Worm (Caenorhabditis elegans): ENCODE results near the gene ZK177.1.
A peak's percentile ranks its signal among the peaks of the same experiment; 100 is the strongest.

The ZK177.1 gene

DNA sequence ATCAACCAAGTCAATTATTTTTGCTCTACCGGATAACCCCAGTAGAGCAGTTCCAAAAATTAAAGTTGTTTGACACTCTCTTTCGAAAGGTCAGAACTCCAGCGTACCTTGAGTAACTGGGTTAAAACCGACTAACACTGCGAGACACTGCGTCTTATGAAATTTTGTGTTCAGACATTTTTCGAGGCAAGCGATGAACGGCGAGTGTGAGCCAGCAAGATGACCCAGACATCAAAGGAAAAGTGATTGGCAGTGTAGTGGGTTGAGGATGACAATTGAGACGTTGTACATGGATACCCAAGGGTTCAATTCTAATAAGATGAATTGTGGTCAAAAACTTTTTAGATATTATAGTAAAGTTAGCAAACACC is 16.2 kb downstream of the ZK177.1 start (continued):
- TF ChIP-seq fos-1 (tag; optimal IDR thresholded peaks at IDR 0.05) (no peak), lim-7 (GFP tag; IDR thresholded peaks at IDR 0.05) (no peak), ceh-62 (tag; optimal IDR thresholded peaks at IDR 0.05) (no peak), daf-8 (GFP tag; IDR thresholded peaks at IDR 0.05) (no peak), unc-62 (GFP tag; optimal IDR thresholded peaks at IDR 0.05 in 1 of 2) (peak in 1 of 2 experiments; percentile 95), unc-62 (tag; optimal IDR thresholded peaks at IDR 0.05) (no peak), snpc-4 (tag; optimal IDR thresholded peaks at IDR 0.05) (peak; percentile 92), lir-3 (tag; optimal IDR thresholded peaks at IDR 0.05) (no peak), saeg-2 (GFP tag; IDR thresholded peaks at IDR 0.05) (peak; percentile 47; the same call in 1 of the 2 replicates), nhr-237 (tag; optimal IDR thresholded peaks at IDR 0.05) (no peak), mxl-2 (GFP tag; conservative IDR thresholded peaks at IDR 0.05) (peak; percentile 60; the same call in 1 of the 2 replicates), mdt-29 (GFP tag; IDR thresholded peaks at IDR 0.05) (peak; percentile 97), nhr-28 (tag; optimal IDR thresholded peaks at IDR 0.05) (peak; percentile 71), dmd-8 (GFP tag; IDR thresholded peaks at IDR 0.05) (0 out of 2 replicates have a peak, but pooled peaks have one; percentile 4), zip-2 (tag; optimal IDR thresholded peaks at IDR 0.05) (no peak), nhr-102 (tag; optimal IDR thresholded peaks at IDR 0.05) (peak; percentile 10), cey-2 (tag; optimal IDR thresholded peaks at IDR 0.05; ENCODE audit: borderline replicate concordance, insufficient read depth) (no peak), ceh-82 (tag; optimal IDR thresholded peaks at IDR 0.05) (no peak), aly-2 (tag; optimal IDR thresholded peaks at IDR 0.05) (no peak), spr-3 (GFP tag; optimal IDR thresholded peaks at IDR 0.05) (no peak), F10B5.3 (tag; optimal IDR thresholded peaks at IDR 0.05) (no peak), F26F4.8 (GFP tag; conservative IDR thresholded peaks at IDR 0.05) (no peak), jun-1 (tag; optimal IDR thresholded peaks at IDR 0.05) (no peak), vab-7 (GFP tag; IDR thresholded peaks at IDR 0.05) (peak; percentile 61), zfp-2 (tag; optimal IDR thresholded peaks at IDR 0.05) (no peak), ces-1 (GFP tag; optimal IDR thresholded peaks at IDR 0.05) (no peak), nhr-48 (tag; optimal IDR thresholded peaks at IDR 0.05) (no peak), F49E8.2 (tag; optimal IDR thresholded peaks at IDR 0.05; ENCODE audit: borderline replicate concordance) (no peak), hmg-1.1 (GFP tag; IDR thresholded peaks at IDR 0.05) (peak; percentile 8; the same call in 1 of the 2 replicates), ama-1 (optimal IDR thresholded peaks at IDR 0.05) (peak; percentile 99), madf-5 (GFP tag; IDR thresholded peaks at IDR 0.05) (no peak), skn-1 (tag; optimal IDR thresholded peaks at IDR 0.05) (no peak), snpc-1.2 (GFP tag; IDR thresholded peaks at IDR 0.05) (no peak), ztf-7 (tag; optimal IDR thresholded peaks at IDR 0.05) (no peak), hif-1 (tag; optimal IDR thresholded peaks at IDR 0.05) (peak in 1 of 2 experiments; percentile 34), Y105C5A.15 (GFP tag; IDR thresholded peaks at IDR 0.05) (no peak), aha-1 (tag) (peak; percentile 48), php-3 (GFP tag; IDR thresholded peaks at IDR 0.05) (peak; percentile 36; the same call in 1 of the 2 replicates), lin-13 (GFP tag; optimal IDR thresholded peaks at IDR 0.05) (peak; percentile 57), mxl-3 (GFP tag; optimal IDR thresholded peaks at IDR 0.05) (no peak), lin-29 (GFP tag; IDR thresholded peaks at IDR 0.05) (no peak), zip-11 (GFP tag; IDR thresholded peaks at IDR 0.05) (no peak), ztf-11 (tag; optimal IDR thresholded peaks at IDR 0.05) (no peak), nhr-10 (tag; optimal IDR thresholded peaks at IDR 0.05) (peak; percentile 72), dve-1 (tag; optimal IDR thresholded peaks at IDR 0.05; ENCODE audit: insufficient read depth) (peak; percentile 96), zag-1 (tag; optimal IDR thresholded peaks at IDR 0.05) (no peak), T20F7.1 (GFP tag; optimal IDR thresholded peaks at IDR 0.05) (no peak), fkh-10 (GFP tag; optimal IDR thresholded peaks at IDR 0.05) (no peak), lin-39 (tag; optimal IDR thresholded peaks at IDR 0.05) (no peak), nhr-111 (GFP tag; optimal IDR thresholded peaks at IDR 0.05) (no peak), mes-2 (tag; optimal IDR thresholded peaks at IDR 0.05; ENCODE audit: poor library complexity, severe bottlenecking) (peak; percentile 81), nhr-11 (tag; optimal IDR thresholded peaks at IDR 0.05) (peak; percentile 62), lin-38 (GFP tag; IDR thresholded peaks at IDR 0.05) (0 out of 2 replicates have a peak, but pooled peaks have one; percentile 4)
